Fruit fly (Drosophila melanogaster) S2 (cell line): ENCODE measurements around the gene CARPB.

Experiments used
- CG8478 ChIP-seq: fragments of >200 bp; optimal IDR thresholded peaks from 2 replicates; lab custom pipeline; 2018
- CTCF ChIP-seq, 2 experiments: fragments of >200 bp; optimal IDR thresholded peaks; 2 replicates each; lab custom pipeline; 2018

DNA sequence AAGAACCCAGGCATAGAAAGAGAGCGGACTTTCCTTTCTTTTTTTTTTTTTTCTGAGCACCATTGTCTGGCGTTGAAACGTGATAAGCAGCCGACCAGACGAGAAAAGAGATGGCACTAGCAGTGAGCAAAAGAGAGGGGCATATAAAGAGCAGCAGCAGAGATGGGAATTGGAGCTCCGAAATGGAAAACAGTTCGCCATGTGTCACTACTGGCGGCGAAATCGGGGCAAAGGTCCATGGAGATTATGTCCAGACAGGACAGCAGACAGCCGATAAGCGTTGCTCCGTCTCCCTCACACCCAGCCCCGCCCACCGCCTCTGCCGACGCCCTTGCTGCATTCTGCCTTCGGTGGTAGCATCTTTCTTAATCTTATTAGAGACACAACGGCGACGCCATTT, 50.0 kb downstream of the CARPB start:
- TF ChIP-seq CG8478 (lab: Kevin White, UChicago) (no peak), CTCF (optimal IDR thresholded peaks at IDR 0.05; lab: Kevin White, UChicago) (no peak)
